Fruit fly (Drosophila melanogaster): Measurements from ENCODE around the gene Sgs8.

The Sgs8 gene

dm6 chr3L:11533704-11534319 is 24.6 kb upstream of the Sgs8 start (continued):
- TF ChIP-seq z (GFP tag; IDR thresholded peaks at IDR 0.05) (no peak), CG3281 (GFP tag; optimal IDR thresholded peaks at IDR 0.05) (peak; percentile 61), CG15269 (tag; optimal IDR thresholded peaks at IDR 0.05) (peak; percentile 76), PHDP (tag; optimal IDR thresholded peaks at IDR 0.05) (peak; percentile 50), CG31388 (GFP tag; optimal IDR thresholded peaks at IDR 0.05) (no peak), CG16863 (GFP tag; optimal IDR thresholded peaks at IDR 0.05) (peak; percentile 20), CG1024 (GFP tag; IDR thresholded peaks at IDR 0.05) (no peak), ERR (GFP tag; optimal IDR thresholded peaks at IDR 0.05) (no peak), ttk (GFP tag; IDR thresholded peaks at IDR 0.05) (peak; percentile 36; the same call in 1 of the 2 replicates), CG18262 (tag; optimal IDR thresholded peaks at IDR 0.05) (peak; percentile 36), CG3995 (GFP tag; optimal IDR thresholded peaks at IDR 0.05) (peak; percentile 0), CG12071 (GFP tag; optimal IDR thresholded peaks at IDR 0.05) (peak; percentile 1), Hr39 (optimal IDR thresholded peaks at IDR 0.05) (no peak), CG31365 (tag; optimal IDR thresholded peaks at IDR 0.05) (no peak), tin (GFP tag; optimal IDR thresholded peaks at IDR 0.05) (no peak), ci (GFP tag; IDR thresholded peaks at IDR 0.05) (no peak), Med (GFP tag) (peak; percentile 84), tx (GFP tag; optimal IDR thresholded peaks at IDR 0.05) (no peak), Dref (GFP tag; IDR thresholded peaks at IDR 0.05) (no peak), crp (GFP tag; optimal IDR thresholded peaks at IDR 0.05) (no peak), bigmax (GFP tag; optimal IDR thresholded peaks at IDR 0.05) (no peak), CG2116 (GFP tag; optimal IDR thresholded peaks at IDR 0.05) (no peak), CG15601 (tag; optimal IDR thresholded peaks at IDR 0.05) (no peak), ham (GFP tag; IDR thresholded peaks at IDR 0.05) (no peak), Atf6 (GFP tag; IDR thresholded peaks at IDR 0.05) (no peak; the same call in 1 of the 2 replicates), CG14014 (GFP tag; IDR thresholded peaks at IDR 0.05) (peak; percentile 48), CG15011 (GFP tag; optimal IDR thresholded peaks at IDR 0.05) (peak; percentile 17), CG9609 (GFP tag; optimal IDR thresholded peaks at IDR 0.05) (no peak), fd102C (GFP tag; optimal IDR thresholded peaks at IDR 0.05) (no peak), seq (GFP tag; IDR thresholded peaks at IDR 0.05) (no peak), Fer1 (GFP tag; optimal IDR thresholded peaks at IDR 0.05) (peak; percentile 47), Ssrp (tag; optimal IDR thresholded peaks at IDR 0.05) (peak; percentile 36)

DNA sequence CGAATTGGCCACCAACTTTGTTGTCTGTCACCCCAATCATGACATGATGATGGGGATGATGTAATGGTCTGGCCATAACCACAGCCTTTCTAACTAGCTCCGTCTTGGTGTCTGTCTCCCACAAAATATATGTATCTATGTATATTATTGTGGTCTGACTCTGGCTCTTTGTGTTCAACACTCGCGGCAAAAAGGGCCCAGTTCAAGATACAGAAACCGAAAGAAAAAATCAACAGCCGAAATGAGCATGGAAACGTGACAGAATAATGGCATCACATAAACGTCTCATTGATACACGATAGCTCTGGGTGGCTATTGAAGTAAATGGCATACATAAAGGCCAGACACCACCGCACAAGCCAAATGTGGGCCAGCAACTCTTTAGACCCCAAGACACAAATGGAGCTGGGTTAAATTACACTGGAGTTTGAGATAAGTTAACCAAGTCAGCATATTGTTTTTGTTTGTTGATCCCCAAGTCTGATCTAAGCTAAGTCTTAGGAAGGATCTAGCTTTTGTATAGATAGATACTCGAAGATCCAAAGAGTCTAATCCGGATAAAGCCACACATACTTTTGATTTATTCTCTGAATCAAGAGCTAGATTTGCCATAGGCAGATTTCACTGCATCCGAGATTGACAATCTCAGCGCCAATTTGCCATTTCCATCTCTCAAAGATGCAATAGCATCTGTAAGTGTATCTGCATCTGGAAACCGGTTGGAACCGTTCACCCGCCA is 23.0 kb upstream of the Sgs8 start:
- TF ChIP-seq Trl (optimal IDR thresholded peaks at IDR 0.05) (no peak), Trl (GFP tag; optimal IDR thresholded peaks at IDR 0.05) (no peak), chn (GFP tag; optimal IDR thresholded peaks at IDR 0.05) (no peak), tup (GFP tag; optimal IDR thresholded peaks at IDR 0.05) (no peak), pho (GFP tag; optimal IDR thresholded peaks at IDR 0.05) (no peak), CG15269 (tag; optimal IDR thresholded peaks at IDR 0.05) (peak; percentile 0), Six4 (GFP tag; optimal IDR thresholded peaks at IDR 0.05) (no peak), gce (GFP tag; IDR thresholded peaks at IDR 0.05) (no peak), Max (GFP tag; optimal IDR thresholded peaks at IDR 0.05) (no peak), sob (GFP tag; IDR thresholded peaks at IDR 0.05) (no peak), bcd (GFP tag; optimal IDR thresholded peaks at IDR 0.05) (no peak), gro (GFP tag; optimal IDR thresholded peaks at IDR 0.05) (no peak), cwo (GFP tag; optimal IDR thresholded peaks at IDR 0.05) (peak; percentile 12), BtbVII (GFP tag; optimal IDR thresholded peaks at IDR 0.05) (no peak), ci (GFP tag; IDR thresholded peaks at IDR 0.05) (0 out of 3 replicates have a peak, but pooled peaks have one; percentile 16), unpg (GFP tag; optimal IDR thresholded peaks at IDR 0.05) (no peak), CG13894 (tag; optimal IDR thresholded peaks at IDR 0.05) (peak; percentile 83), Aef1 (GFP tag; IDR thresholded peaks at IDR 0.05) (no peak), D19B (GFP tag; optimal IDR thresholded peaks at IDR 0.05) (no peak), CG17361 (GFP tag; IDR thresholded peaks at IDR 0.05) (no peak), CG34376 (GFP tag; optimal IDR thresholded peaks at IDR 0.05) (no peak)
